Fruit fly (Drosophila melanogaster): ENCODE results near the gene CG13794.

Gene CG13794

dm6 chr2L:7703534-7703933, 19.1 kb downstream of the CG13794 start (continued):
- TF ChIP-seq sug (tag; optimal IDR thresholded peaks at IDR 0.05) (no peak), her (GFP tag; optimal IDR thresholded peaks at IDR 0.05) (no peak), Hsf (GFP tag; optimal IDR thresholded peaks at IDR 0.05) (no peak), Xbp1 (GFP tag; optimal IDR thresholded peaks at IDR 0.05) (peak; percentile 8), Oli (tag; optimal IDR thresholded peaks at IDR 0.05) (peak; percentile 26), danr (GFP tag; IDR thresholded peaks at IDR 0.05) (no peak), NC2α (GFP tag; optimal IDR thresholded peaks at IDR 0.05) (no peak), CG9727 (GFP tag; optimal IDR thresholded peaks at IDR 0.05) (no peak), gcm2 (GFP tag; optimal IDR thresholded peaks at IDR 0.05) (no peak), lab (GFP tag; optimal IDR thresholded peaks at IDR 0.05) (peak; percentile 23), disco-r (GFP tag; optimal IDR thresholded peaks at IDR 0.05) (no peak), cad (GFP tag; optimal IDR thresholded peaks at IDR 0.05) (no peak), chinmo (GFP tag; IDR thresholded peaks at IDR 0.05; ENCODE audit: partially characterized antibody) (no peak), Camta (GFP tag; optimal IDR thresholded peaks at IDR 0.05) (no peak), Ets97D (GFP tag; optimal IDR thresholded peaks at IDR 0.05) (no peak), CG1233 (GFP tag; optimal IDR thresholded peaks at IDR 0.05) (no peak), CG4328 (GFP tag; optimal IDR thresholded peaks at IDR 0.05) (no peak), emc (GFP tag; optimal IDR thresholded peaks at IDR 0.05) (no peak), CG34422 (GFP tag; IDR thresholded peaks at IDR 0.05) (no peak), CG14050 (GFP tag; IDR thresholded peaks at IDR 0.05) (no peak), Sox102F (GFP tag; optimal IDR thresholded peaks at IDR 0.05) (peak; percentile 25), scrt (GFP tag; optimal IDR thresholded peaks at IDR 0.05) (no peak), caup (GFP tag; optimal IDR thresholded peaks at IDR 0.05; ENCODE audit: severe bottlenecking) (no peak), CG7987 (GFP tag; optimal IDR thresholded peaks at IDR 0.05) (no peak), CoRest (tag; optimal IDR thresholded peaks at IDR 0.05) (no peak), fd102C (GFP tag; optimal IDR thresholded peaks at IDR 0.05) (no peak), ERR (GFP tag; optimal IDR thresholded peaks at IDR 0.05) (no peak), CG17361 (GFP tag; IDR thresholded peaks at IDR 0.05) (no peak), yki (optimal IDR thresholded peaks at IDR 0.05) (no peak), ftz-f1 (GFP tag; optimal IDR thresholded peaks at IDR 0.05) (no peak), CG9437 (GFP tag; optimal IDR thresholded peaks at IDR 0.05) (no peak), CG6791 (GFP tag; IDR thresholded peaks at IDR 0.05; ENCODE audit: partially characterized antibody) (no peak), nerfin-1 (tag; optimal IDR thresholded peaks at IDR 0.05) (no peak), trem (tag; optimal IDR thresholded peaks at IDR 0.05) (no peak), lov (optimal IDR thresholded peaks at IDR 0.05) (no peak), lov (GFP tag; IDR thresholded peaks at IDR 0.05) (no peak), Six4 (GFP tag; optimal IDR thresholded peaks at IDR 0.05) (no peak), zfh1 (GFP tag; IDR thresholded peaks at IDR 0.05) (0 out of 3 replicates have a peak, but pooled peaks have one; percentile 12), Myb (GFP tag; optimal IDR thresholded peaks at IDR 0.05) (no peak), CG9932 (GFP tag; IDR thresholded peaks at IDR 0.05) (no peak; the same call in 1 of the 2 replicates), CG10147 (GFP tag; optimal IDR thresholded peaks at IDR 0.05) (no peak), pan (optimal IDR thresholded peaks at IDR 0.05) (no peak), pan (GFP tag; optimal IDR thresholded peaks at IDR 0.05 in 1 of 2, IDR thresholded peaks at IDR 0.05 in 1 of 2) (no peak), CG15269 (tag; optimal IDR thresholded peaks at IDR 0.05) (peak; percentile 53), CG12744 (GFP tag; optimal IDR thresholded peaks at IDR 0.05) (no peak), CG8290 (GFP tag; optimal IDR thresholded peaks at IDR 0.05) (no peak), CG8290 (tag; optimal IDR thresholded peaks at IDR 0.05) (no peak), eyg (GFP tag; optimal IDR thresholded peaks at IDR 0.05) (no peak), CG9817 (tag; optimal IDR thresholded peaks at IDR 0.05) (peak; percentile 45), CG14965 (GFP tag; optimal IDR thresholded peaks at IDR 0.05; ENCODE audit: borderline replicate concordance) (no peak), CG5245 (GFP tag; optimal IDR thresholded peaks at IDR 0.05) (no peak), esg (GFP tag; conservative IDR thresholded peaks at IDR 0.05) (no peak), pum (GFP tag; optimal IDR thresholded peaks at IDR 0.05) (no peak)

Data from whole organism, embryonic.